Worm (Caenorhabditis elegans) whole organism, late embryonic: ENCODE results near the gene W04H10.5.

Source experiments
- ceh-45 ChIP-seq: fragments of 200-800 bp; sonication (Bioruptor generic); IDR thresholded peaks from 2 replicates; pipeline ENCODE4 v1.3.6; 2022; ENCODE audit warnings: missing genetic modification reagents, missing genetic modification characterization, missing compliant biosample characterization
- fkh-10 ChIP-seq: fragments of 150-350 bp; optimal IDR thresholded peaks from 2 replicates; lab custom pipeline; 2014; ENCODE audit warnings: missing biosample characterization, missing genetic modification reagents, missing genetic modification characterization
- hlh-15 ChIP-seq: sonication (generic microtip); optimal IDR thresholded peaks from 2 replicates; lab custom pipeline; 2016; ENCODE audit warnings: missing genetic modification characterization, missing compliant biosample characterization
- hlh-30 ChIP-seq: sonication (generic microtip); optimal IDR thresholded peaks from 2 replicates; lab custom pipeline; 2017; ENCODE audit warnings: antibody characterized with exemption, missing genetic modification characterization, missing compliant biosample characterization; ENCODE audit not compliant: insufficient read depth
- nfya-1 ChIP-seq: sonication (generic microtip); optimal IDR thresholded peaks from 2 replicates; lab custom pipeline; 2017; ENCODE audit warnings: missing genetic modification characterization, mild to moderate bottlenecking, missing compliant biosample characterization, antibody characterized with exemption, moderate library complexity
- nhr-11 ChIP-seq: fragments of 150-350 bp; optimal IDR thresholded peaks from 2 replicates; lab custom pipeline; 2014; ENCODE audit warnings: missing biosample characterization, missing genetic modification characterization
- pros-1 ChIP-seq: fragments of 150-350 bp; optimal IDR thresholded peaks from 2 replicates; lab custom pipeline; 2014; ENCODE audit warnings: missing biosample characterization, missing genetic modification reagents, missing genetic modification characterization
- ref-2 ChIP-seq: sonication (generic microtip); optimal IDR thresholded peaks from 2 replicates; lab custom pipeline; 2016; ENCODE audit warnings: missing genetic modification characterization, missing compliant biosample characterization
- unc-42 ChIP-seq: sonication (generic microtip); optimal IDR thresholded peaks from 2 replicates; lab custom pipeline; 2016; ENCODE audit warnings: missing genotype, missing genetic modification characterization, missing compliant biosample characterization
- unc-55 ChIP-seq: sonication (generic microtip); optimal IDR thresholded peaks from 2 replicates; lab custom pipeline; 2017; ENCODE audit warnings: missing biosample characterization, missing genetic modification reagents, missing genetic modification characterization

ce11 chrII:643733-644132 is 37.6 kb downstream of the W04H10.5 start:
- TF ChIP-seq ceh-45 (GFP tag; lab: Robert Waterston, UW) (no peak), pros-1 (tag; lab: Kevin White, UChicago) (no peak), hlh-30 (tag; lab: Kevin White, UChicago) (no peak), nfya-1 (tag; lab: Kevin White, UChicago) (no peak), hlh-15 (tag; lab: Kevin White, UChicago) (no peak), nhr-11 (tag; lab: Kevin White, UChicago) (no peak), unc-55 (no peak), ref-2 (tag; lab: Kevin White, UChicago) (no peak), unc-42 (tag; lab: Kevin White, UChicago) (no peak), fkh-10 (GFP tag; lab: Kevin White, UChicago) (no peak)
